Fruit fly (Drosophila melanogaster) whole organism, wandering third instar larva: ENCODE data around the gene tank.

ENCODE experiments used
- Abd-B ChIP-seq: fragments of >200 bp; optimal IDR thresholded peaks from 2 replicates; lab custom pipeline; 2017; ENCODE audit warnings: missing biosample characterization, missing genetic modification characterization
- CG32264 ChIP-seq: fragments of 200-800 bp; sonication (Bioruptor generic); optimal IDR thresholded peaks from 2 replicates; lab custom pipeline; 2016; ENCODE audit warnings: missing biosample characterization, missing genetic modification characterization
- CG9705 ChIP-seq: fragments of 200-800 bp; sonication (Bioruptor generic); optimal IDR thresholded peaks from 2 replicates; lab custom pipeline; 2018; ENCODE audit warnings: missing biosample characterization, mild to moderate bottlenecking, missing genetic modification characterization
- Dif ChIP-seq: fragments of 200-275, 200-300 bp; sonication (Bioruptor generic); optimal IDR thresholded peaks from 2 replicates; lab custom pipeline; 2018; ENCODE audit warnings: missing biosample characterization, missing genetic modification characterization; ENCODE audit not compliant: partially characterized antibody
- GATAd ChIP-seq: sonication (Bioruptor generic); optimal IDR thresholded peaks from 2 replicates; lab custom pipeline; 2016; ENCODE audit warnings: missing biosample characterization, missing genetic modification characterization
- HLH106 ChIP-seq: fragments of 200-800 bp; optimal IDR thresholded peaks from 3 replicates; lab custom pipeline; 2019; ENCODE audit warnings: missing biosample characterization, mild to moderate bottlenecking, missing genetic modification characterization, moderate library complexity
- Hr78 ChIP-seq: fragments of >200 bp; optimal IDR thresholded peaks from 2 replicates; lab custom pipeline; 2017; ENCODE audit warnings: missing biosample characterization, missing genetic modification characterization
- Hr83 ChIP-seq: fragments of 200-300 bp; sonication (Bioruptor generic); optimal IDR thresholded peaks from 2 replicates; lab custom pipeline; 2016; ENCODE audit warnings: missing biosample characterization, mild to moderate bottlenecking, missing genetic modification characterization, moderate library complexity; ENCODE audit not compliant: poor library complexity, severe bottlenecking
- Mio ChIP-seq: sonication (Bioruptor generic); optimal IDR thresholded peaks from 2 replicates; lab custom pipeline; 2016; ENCODE audit warnings: missing biosample characterization, missing genetic modification characterization
- N ChIP-seq: fragments of >200 bp; optimal IDR thresholded peaks from 2 replicates; lab custom pipeline; 2018; ENCODE audit warnings: missing biosample characterization, missing external identifiers, missing genetic modification characterization
- OdsH ChIP-seq: fragments of 200-800 bp; sonication (Bioruptor generic); optimal IDR thresholded peaks from 2 replicates; lab custom pipeline; 2016; ENCODE audit warnings: missing biosample characterization, mild to moderate bottlenecking, missing genetic modification characterization
- Rel ChIP-seq, 2 experiments: fragments of 200-800 bp; sonication (Bioruptor generic) in 1 of 2; optimal IDR thresholded peaks; 2 replicates in 1 of 2; 3 replicates in 1 of 2; lab custom pipeline; 2016 to 2019; ENCODE audit warnings: mild to moderate bottlenecking in 2 of 2, missing biosample characterization in 2 of 2, missing genetic modification characterization in 2 of 2, moderate library complexity in 1 of 2
- Vsx2 ChIP-seq: fragments of 200-300, 225-300 bp; sonication (Bioruptor generic); optimal IDR thresholded peaks from 2 replicates; lab custom pipeline; 2018; ENCODE audit warnings: missing biosample characterization, missing genetic modification characterization; ENCODE audit not compliant: partially characterized antibody
- br ChIP-seq: fragments of 200-800 bp; sonication (Bioruptor generic); optimal IDR thresholded peaks from 2 replicates; lab custom pipeline; 2016; ENCODE audit warnings: missing biosample characterization, missing genetic modification characterization
- dl ChIP-seq, 2 experiments: fragments of 175-275, 200-275 bp in 1 of 2; fragments of 200-275 bp in 1 of 2; sonication (Bioruptor generic); optimal IDR thresholded peaks; lab custom pipeline; 2018; ENCODE audit warnings: mild to moderate bottlenecking in 2 of 2, missing biosample characterization in 2 of 2, missing genetic modification characterization in 2 of 2, moderate library complexity in 2 of 2; ENCODE audit not compliant: partially characterized antibody in 2 of 2, insufficient read depth in 1 of 2
- dmrt93B ChIP-seq: fragments of 200-800 bp; sonication (Bioruptor generic); optimal IDR thresholded peaks from 2 replicates; lab custom pipeline; 2018; ENCODE audit warnings: missing biosample characterization, mild to moderate bottlenecking, missing genetic modification characterization
- ey ChIP-seq: fragments of 200-800 bp; sonication (Bioruptor generic); optimal IDR thresholded peaks from 2 replicates; lab custom pipeline; 2016; ENCODE audit warnings: missing biosample characterization, missing genetic modification characterization
- foxo ChIP-seq, 2 experiments: fragments of 200-800 bp; sonication (Bioruptor generic); optimal IDR thresholded peaks; 2 replicates in 1 of 2; 3 replicates in 1 of 2; lab custom pipeline; 2016 to 2017; ENCODE audit warnings: missing biosample characterization in 2 of 2, missing genetic modification characterization in 2 of 2
- fru ChIP-seq: fragments of 200-800 bp; sonication (Bioruptor generic); optimal IDR thresholded peaks from 3 replicates; lab custom pipeline; 2016; ENCODE audit warnings: missing biosample characterization, mild to moderate bottlenecking, missing genetic modification characterization
- h ChIP-seq: fragments of 200-800 bp; sonication (Bioruptor generic); optimal IDR thresholded peaks from 3 replicates; lab custom pipeline; 2016; ENCODE audit warnings: missing biosample characterization, mild to moderate bottlenecking, missing genetic modification characterization
- jim ChIP-seq: fragments of 175-275, 200-325 bp; sonication (Bioruptor generic); optimal IDR thresholded peaks from 2 replicates; lab custom pipeline; 2016; ENCODE audit warnings: missing biosample characterization, mild to moderate bottlenecking, missing genetic modification characterization
- lola ChIP-seq: fragments of >200 bp; optimal IDR thresholded peaks from 2 replicates; lab custom pipeline; 2017; ENCODE audit warnings: missing biosample characterization, missing genetic modification characterization
- pan ChIP-seq: fragments of >200 bp; optimal IDR thresholded peaks from 2 replicates; lab custom pipeline; 2017
- psq ChIP-seq: fragments of 200-800 bp; sonication (Bioruptor generic); optimal IDR thresholded peaks from 3 replicates; lab custom pipeline; 2017; ENCODE audit warnings: missing biosample characterization, mild to moderate bottlenecking, missing genetic modification characterization, moderate library complexity
- rgr ChIP-seq: fragments of 200-800 bp; sonication (Bioruptor generic); optimal IDR thresholded peaks from 3 replicates; lab custom pipeline; 2016; ENCODE audit warnings: missing biosample characterization, mild to moderate bottlenecking, missing genetic modification characterization
- sv ChIP-seq: fragments of 200-800 bp; sonication (Bioruptor generic); optimal IDR thresholded peaks from 3 replicates; lab custom pipeline; 2016; ENCODE audit warnings: missing biosample characterization, missing genetic modification characterization
- usp ChIP-seq: fragments of >200 bp; optimal IDR thresholded peaks from 2 replicates; lab custom pipeline; 2017; ENCODE audit warnings: missing biosample characterization, missing genetic modification characterization
- woc ChIP-seq: sonication (Bioruptor generic); optimal IDR thresholded peaks from 2 replicates; lab custom pipeline; 2016; ENCODE audit warnings: missing biosample characterization, mild to moderate bottlenecking, missing genetic modification characterization

Gene tank

DNA sequence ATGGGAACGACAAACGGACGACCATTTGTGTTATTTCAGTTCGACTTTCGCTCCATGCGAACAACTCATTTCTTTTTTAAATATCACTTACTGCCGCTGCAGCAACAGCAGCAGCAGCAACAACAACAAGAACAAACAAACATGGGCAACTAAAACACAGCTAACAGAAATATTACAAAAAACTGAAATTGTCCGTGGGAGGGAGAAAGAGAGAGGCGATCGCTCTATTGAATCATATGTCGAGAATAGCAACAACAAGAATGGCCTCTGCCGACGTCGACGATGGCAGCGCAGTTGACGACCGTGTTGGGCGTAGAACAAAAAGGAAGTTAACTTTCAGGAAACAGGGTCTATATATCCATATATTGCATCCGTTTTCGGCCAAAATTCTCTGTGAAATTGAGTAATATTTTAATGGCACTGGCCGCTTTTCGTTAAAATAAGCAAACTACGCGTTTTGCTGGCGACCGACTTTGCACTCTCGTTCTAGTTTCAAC lies 8.9 kb upstream of the tank start:
- TF ChIP-seq sv (no peak), GATAd (GFP tag; lab: Kevin White, UChicago) (no peak), Vsx2 (GFP tag; lab: Kevin White, UChicago) (no peak), CG32264 (GFP tag; lab: Kevin White, UChicago) (no peak), CG9705 (no peak), dmrt93B (GFP tag; lab: Kevin White, UChicago) (no peak)

DNA sequence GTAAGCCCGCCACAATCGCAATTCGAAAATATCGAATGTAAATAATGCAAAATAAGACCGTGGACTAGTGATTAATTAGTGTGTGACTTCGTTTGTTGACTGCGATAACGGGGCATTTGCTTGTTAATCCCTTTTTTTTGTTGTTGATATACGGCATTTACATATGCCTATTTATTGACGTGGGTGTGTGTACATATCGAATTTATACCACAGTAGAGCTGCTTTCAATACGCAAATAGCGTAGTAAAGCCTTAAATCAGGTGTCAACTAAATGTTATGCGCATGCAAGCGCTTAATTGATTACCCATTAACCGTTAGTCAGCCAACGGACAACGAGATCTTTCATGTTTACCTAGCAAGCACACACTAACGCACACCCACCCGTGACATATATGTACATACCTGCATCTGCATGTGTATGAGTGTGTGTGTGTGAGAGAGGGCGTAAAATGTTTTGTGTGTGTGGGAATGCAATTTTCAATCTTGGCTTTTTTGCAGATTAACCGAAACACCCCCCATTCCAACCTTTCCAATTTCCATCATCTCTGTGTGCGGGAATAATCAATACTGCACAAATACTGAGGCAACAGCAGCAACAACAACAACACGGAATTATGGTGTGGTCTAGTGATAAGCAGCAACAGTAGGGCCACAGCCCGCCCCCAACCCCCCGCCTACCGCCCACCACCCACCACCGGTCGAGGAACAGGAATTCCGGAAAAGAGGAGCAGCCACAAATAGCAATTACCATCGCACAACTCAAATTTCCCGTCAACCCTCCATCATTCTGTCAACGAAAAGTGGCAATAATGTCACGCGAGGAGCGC lies 908 bp upstream of the tank start:
- no peak for TF ChIP-seq Rel (GFP tag; optimal IDR thresholded peaks at IDR 0.05; lab: Kevin White, UChicago)
- TF ChIP-seq Rel (tag; optimal IDR thresholded peaks at IDR 0.05; lab: Kevin White, UChicago) = peak; percentile 36
- no peak for TF ChIP-seq CG9705

DNA sequence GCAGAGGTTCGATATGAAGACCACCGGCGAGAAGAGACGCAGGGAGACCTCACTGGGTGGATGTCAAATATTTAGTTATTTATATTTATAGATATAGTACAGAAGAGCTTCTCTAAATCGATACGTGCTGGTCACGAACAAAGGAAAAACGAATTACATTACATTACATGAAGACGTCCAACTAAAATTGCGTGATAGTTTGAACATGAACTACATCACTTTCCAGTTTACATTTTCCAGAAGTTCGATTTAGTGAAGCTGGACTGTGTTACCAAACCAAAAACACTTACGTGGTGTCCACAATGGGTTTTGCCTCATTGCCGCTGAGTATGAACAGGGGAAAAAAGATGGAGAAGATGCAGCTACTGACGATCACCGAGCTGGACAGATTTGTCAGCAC lies 1.6 kb downstream of the tank start:
- TF ChIP-seq Abd-B (GFP tag; lab: Kevin White, UChicago) (no peak), foxo (GFP tag; optimal IDR thresholded peaks at IDR 0.05; lab: Kevin White, UChicago) (no peak), jim (no peak), dmrt93B (GFP tag; lab: Kevin White, UChicago) (no peak), Dif (GFP tag; lab: Kevin White, UChicago) (no peak), Hr83 (GFP tag; lab: Kevin White, UChicago) (no peak), HLH106 (no peak)

DNA sequence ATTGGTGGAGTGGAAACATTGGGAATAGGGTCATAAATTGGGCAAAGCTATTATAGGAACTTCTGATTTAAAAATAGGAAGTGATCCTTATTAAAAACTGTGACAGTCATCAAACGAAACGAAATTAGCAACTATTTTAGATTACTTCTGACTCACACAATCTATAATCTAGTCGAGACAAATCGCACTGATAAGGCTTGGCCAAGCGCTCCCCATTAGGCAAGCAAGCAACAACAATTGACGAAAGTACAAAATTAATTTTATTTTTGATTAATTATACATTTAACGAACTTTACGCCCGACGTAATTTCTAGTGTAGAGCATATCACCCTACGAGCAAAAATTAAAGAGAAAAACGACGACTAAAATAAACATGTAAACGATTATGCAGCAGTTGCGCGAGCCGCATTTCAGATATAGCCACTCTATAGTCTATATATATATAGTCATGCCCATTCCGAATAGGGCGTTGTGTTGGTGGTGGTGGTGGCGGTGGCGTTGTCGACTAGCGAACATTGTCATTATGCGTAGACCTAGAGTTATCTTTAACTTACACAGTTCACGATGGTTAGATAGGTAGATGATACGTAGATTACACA lies 2.6 kb downstream of the tank start, which contains the start of gene Ir25a:
Gene Ir25a, minus strand, starts transcription at position 210 of the 599 bp plus-strand sequence.
- TF ChIP-seq ey (GFP tag; lab: Kevin White, UChicago) (no peak), HLH106 (no peak), rgr (no peak)

DNA sequence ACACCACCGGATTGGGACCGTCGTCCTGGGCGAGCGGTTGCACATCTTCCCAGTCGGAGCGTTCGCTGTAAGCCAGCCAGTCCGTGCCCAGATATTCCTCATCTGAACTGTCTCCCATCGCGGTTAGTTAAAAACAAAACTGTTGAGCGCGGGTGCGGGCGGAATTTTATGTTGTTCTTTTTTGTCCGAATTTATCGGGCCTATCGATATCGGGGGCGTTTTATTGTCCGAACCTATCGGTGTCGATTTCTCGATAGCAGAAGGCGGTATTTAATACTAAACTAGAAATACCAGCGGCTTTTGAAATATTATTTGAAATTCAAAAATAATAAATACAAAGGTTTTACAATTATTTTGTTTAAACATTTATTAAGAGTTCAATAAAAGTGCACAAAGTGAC lies 7.3 kb downstream of the tank start, which contains the start of gene Fnta:
Gene Fnta, minus strand, starts transcription at position 204 of the 400 bp plus-strand sequence.
- TF ChIP-seq HLH106 (no peak), rgr (no peak), lola (GFP tag; lab: Kevin White, UChicago) (no peak), br (GFP tag; lab: Kevin White, UChicago) (no peak), usp (GFP tag; lab: Kevin White, UChicago) (no peak), Vsx2 (GFP tag; lab: Kevin White, UChicago) (no peak)

DNA sequence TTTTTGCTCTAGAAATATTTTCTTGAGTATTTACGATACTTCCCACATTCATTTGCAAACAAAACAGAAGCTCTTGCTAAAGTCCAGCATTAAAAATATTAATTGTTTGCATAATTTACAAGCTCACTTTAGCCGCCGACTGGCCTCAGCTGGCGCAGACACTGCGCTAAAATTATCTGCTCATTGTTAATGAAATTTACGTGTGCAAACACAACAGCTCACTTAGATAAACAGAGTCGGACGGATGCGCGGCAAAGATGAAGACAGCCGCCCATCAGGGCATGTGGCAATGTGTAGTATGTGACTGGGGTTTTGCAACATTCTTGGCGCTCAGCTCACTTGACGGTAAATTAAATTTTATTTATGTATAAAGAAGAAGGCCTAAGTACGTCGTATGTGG lies 8.8 kb downstream of the tank start:
- TF ChIP-seq N (no peak), br (GFP tag; lab: Kevin White, UChicago) (peak; percentile 45), pan (no peak), OdsH (GFP tag; lab: Kevin White, UChicago) (peak; percentile 18), h (GFP tag; lab: Kevin White, UChicago) (peak; percentile 49), Hr83 (GFP tag; lab: Kevin White, UChicago) (peak; percentile 83), foxo (GFP tag; optimal IDR thresholded peaks at IDR 0.05; lab: Kevin White, UChicago) (peak in 1 of 2 experiments; percentile 16)

DNA sequence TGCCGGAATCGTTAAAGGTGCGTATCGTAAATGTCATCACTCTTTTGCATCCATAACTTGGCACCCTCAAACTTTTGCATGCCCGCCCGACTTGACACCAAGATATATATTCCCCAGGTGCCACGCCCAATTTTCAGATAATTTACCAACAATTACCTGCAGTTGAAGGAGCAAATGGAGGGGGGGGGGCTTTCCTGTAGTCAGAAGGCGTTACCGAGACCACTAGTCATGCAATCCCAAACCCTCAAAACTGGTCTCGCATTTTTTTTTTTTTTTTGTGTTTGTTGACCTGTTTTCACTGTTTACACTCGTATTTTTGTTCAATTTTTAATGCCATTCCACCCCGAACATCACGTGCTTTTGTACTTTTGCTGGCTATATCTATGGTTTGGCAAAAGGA lies 12.1 kb downstream of the tank start:
- TF ChIP-seq ey (GFP tag; lab: Kevin White, UChicago) (no peak), Dif (GFP tag; lab: Kevin White, UChicago) (no peak), Hr83 (GFP tag; lab: Kevin White, UChicago) (no peak), usp (GFP tag; lab: Kevin White, UChicago) (no peak), woc (GFP tag; lab: Kevin White, UChicago) (no peak), fru (GFP tag; lab: Kevin White, UChicago) (no peak), Hr78 (GFP tag; lab: Kevin White, UChicago) (no peak), HLH106 (no peak), dl (GFP tag; optimal IDR thresholded peaks at IDR 0.05; lab: Kevin White, UChicago; ENCODE audit: insufficient read depth in 1 of 2, partially characterized antibody in 2 of 2) (no peak), lola (GFP tag; lab: Kevin White, UChicago) (no peak), psq (GFP tag; lab: Kevin White, UChicago) (no peak), Mio (GFP tag; lab: Kevin White, UChicago) (no peak), dmrt93B (GFP tag; lab: Kevin White, UChicago) (no peak), jim (no peak)
